Worm (Caenorhabditis elegans): ENCODE measurements around the gene C34D1.4.

DNA sequence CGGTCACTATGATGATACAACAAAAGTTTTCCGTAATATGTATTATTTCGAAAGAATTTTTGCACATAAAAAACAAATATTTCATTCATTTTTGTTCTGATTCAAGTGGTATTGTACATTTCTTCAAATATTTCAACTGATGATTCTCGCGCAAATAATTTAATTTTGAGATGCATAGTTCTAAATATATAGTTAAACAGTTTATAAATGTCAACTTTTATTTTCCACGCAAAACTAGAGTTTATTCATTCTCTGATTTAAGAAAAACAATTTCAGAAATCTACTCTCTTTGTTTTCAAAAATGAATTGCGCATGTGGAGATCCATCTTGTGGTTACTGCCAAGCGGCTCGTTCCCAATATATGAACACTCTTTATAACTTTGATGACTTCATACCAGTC is 5.1 kb upstream of the C34D1.4 start, which contains the start of gene zip-5:
- TF ChIP-seq pes-1 (GFP tag; IDR thresholded peaks at IDR 0.05) (no peak), ceh-13 (GFP tag; optimal IDR thresholded peaks at IDR 0.05) (no peak), ama-1 (optimal IDR thresholded peaks at IDR 0.05) (no peak), hmbx-1 (tag; optimal IDR thresholded peaks at IDR 0.05) (no peak), F13C5.2 (tag; optimal IDR thresholded peaks at IDR 0.05) (no peak), flt-1 (GFP tag; IDR thresholded peaks at IDR 0.05) (no peak), ets-7 (tag; optimal IDR thresholded peaks at IDR 0.05) (no peak), tra-4 (tag; optimal IDR thresholded peaks at IDR 0.05) (no peak)

Measured in whole organism, early embryonic.